Worm (Caenorhabditis elegans): ENCODE measurements around the gene W05B10.6.

DNA sequence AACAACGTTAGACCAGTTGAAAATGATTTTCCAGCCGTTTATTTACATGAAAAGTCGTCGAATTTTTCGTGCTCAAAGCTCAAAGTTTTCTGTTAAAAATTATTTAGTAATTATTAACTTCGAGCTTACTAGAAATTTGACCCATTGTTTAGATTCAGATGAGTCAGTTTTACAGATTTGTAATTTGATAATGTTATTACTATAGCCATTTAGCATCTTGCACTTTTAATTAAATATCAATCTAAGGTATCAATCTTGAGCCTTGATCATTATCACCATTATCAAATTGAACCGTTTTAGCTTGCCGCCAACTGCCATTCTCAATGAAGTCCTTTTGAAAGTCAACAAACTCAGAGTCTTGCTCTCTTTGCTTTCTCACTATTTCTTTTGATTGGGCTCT, 48.5 kb downstream of the W05B10.6 start, which contains the start of gene ZC116.1:
- TF ChIP-seq hmg-4 (GFP tag; optimal IDR thresholded peaks at IDR 0.05) (no peak), ceh-36 (tag; optimal IDR thresholded peaks at IDR 0.05) (no peak), pes-1 (GFP tag; IDR thresholded peaks at IDR 0.05) (no peak), flt-1 (GFP tag; IDR thresholded peaks at IDR 0.05) (no peak), ceh-13 (GFP tag; optimal IDR thresholded peaks at IDR 0.05) (no peak)
